Worm (Caenorhabditis elegans) whole organism, young adult: Measurements from ENCODE around the gene tba-9.
A peak's percentile ranks its signal among the peaks of the same experiment; 100 is the strongest.

Source experiments
- B0019.2 ChIP-seq: fragments of 200-800 bp; sonication (Bioruptor generic); conservative IDR thresholded peaks from 2 replicates; pipeline ENCODE4 v1.3.6; 2022; ENCODE audit warnings: missing genetic modification reagents, missing genetic modification characterization, missing compliant biosample characterization
- F23B12.7 ChIP-seq: sonication (generic microtip); optimal IDR thresholded peaks from 2 replicates; lab custom pipeline; 2017; ENCODE audit warnings: missing genetic modification characterization, mild to moderate bottlenecking, missing compliant biosample characterization, antibody characterized with exemption, moderate library complexity; ENCODE audit not compliant: insufficient read depth
- T26A5.8 ChIP-seq: sonication (generic microtip); optimal IDR thresholded peaks from 2 replicates; lab custom pipeline; 2016; ENCODE audit warnings: missing genetic modification characterization, missing compliant biosample characterization
- Y53G8AR.9 ChIP-seq: fragments of 200-800 bp; sonication (Bioruptor generic); conservative IDR thresholded peaks from 2 replicates; pipeline ENCODE4 v1.3.6; 2022; ENCODE audit warnings: missing genetic modification reagents, missing genetic modification characterization, missing compliant biosample characterization
- Y95B8A.8 ChIP-seq: fragments of 200-800 bp; sonication (Bioruptor generic); IDR thresholded peaks from 2 replicates; pipeline ENCODE4 v1.3.6; 2022; ENCODE audit warnings: missing genetic modification reagents, missing genetic modification characterization, missing compliant biosample characterization
- ZK185.1 ChIP-seq: sonication (generic microtip); optimal IDR thresholded peaks from 2 replicates; lab custom pipeline; 2016; ENCODE audit warnings: mild to moderate bottlenecking, missing genetic modification characterization, missing compliant biosample characterization; ENCODE audit not compliant: poor library complexity, severe bottlenecking
- attf-3 ChIP-seq: fragments of 200-800 bp; sonication (Bioruptor generic); conservative IDR thresholded peaks from 2 replicates; pipeline ENCODE4 v1.3.6; 2022; ENCODE audit warnings: missing genetic modification reagents, missing genetic modification characterization, missing compliant biosample characterization
- attf-5 ChIP-seq: fragments of 200-800 bp; sonication (Bioruptor generic); optimal IDR thresholded peaks from 2 replicates; lab custom pipeline; 2018; ENCODE audit warnings: mild to moderate bottlenecking, missing genetic modification characterization, missing compliant biosample characterization
- cebp-1 ChIP-seq, 2 experiments: fragments of 200-800 bp in 1 of 2; sonication (Bioruptor generic) in 1 of 2; sonication (generic microtip) in 1 of 2; IDR thresholded peaks in 1 of 2; optimal IDR thresholded peaks in 1 of 2; 2 replicates each; pipeline versions ENCODE4 v1.3.6 to Lab custom; 2017 to 2022; ENCODE audit warnings: missing compliant biosample characterization in 2 of 2, missing genetic modification characterization in 2 of 2, mild to moderate bottlenecking in 1 of 2, missing genetic modification reagents in 1 of 2, moderate library complexity in 1 of 2
- cebp-2 ChIP-seq: fragments of 200-800 bp; sonication (Bioruptor generic); IDR thresholded peaks from 2 replicates; pipeline ENCODE4 v1.3.6; 2022; ENCODE audit warnings: missing genetic modification characterization, missing compliant biosample characterization
- ceh-27 ChIP-seq: fragments of 200-800 bp; sonication (Bioruptor generic); optimal IDR thresholded peaks from 2 replicates; lab custom pipeline; 2018; ENCODE audit warnings: mild to moderate bottlenecking, missing genetic modification characterization, moderate library complexity, missing compliant biosample characterization
- dox-1 ChIP-seq: fragments of 200-800 bp; sonication (Bioruptor generic); IDR thresholded peaks from 2 replicates; pipeline ENCODE4 v1.3.6; 2022; ENCODE audit warnings: missing genetic modification reagents, missing genetic modification characterization, missing compliant biosample characterization
- hmg-1.2 ChIP-seq: fragments of 200-800 bp; sonication (Bioruptor generic); IDR thresholded peaks from 2 replicates; pipeline ENCODE4 v1.3.6; 2022; ENCODE audit warnings: missing genetic modification reagents, missing genetic modification characterization, missing compliant biosample characterization
- hrde-1 ChIP-seq: sonication (generic microtip); optimal IDR thresholded peaks from 2 replicates; lab custom pipeline; 2016; ENCODE audit warnings: missing genetic modification characterization, mild to moderate bottlenecking, missing compliant biosample characterization, moderate library complexity, missing genotype, missing genetic modification reagents, borderline replicate concordance
- let-526 ChIP-seq: fragments of 200-800 bp; sonication (Bioruptor generic); IDR thresholded peaks from 2 replicates; pipeline ENCODE4 v1.3.6; 2022; ENCODE audit warnings: missing genetic modification reagents, missing genetic modification characterization, missing compliant biosample characterization
- lin-40 ChIP-seq: sonication (generic microtip); optimal IDR thresholded peaks from 2 replicates; lab custom pipeline; 2016; ENCODE audit warnings: missing genetic modification characterization, mild to moderate bottlenecking, missing compliant biosample characterization, missing genotype, missing genetic modification reagents
- lin-54 ChIP-seq: fragments of 200-800 bp; sonication (Bioruptor generic); optimal IDR thresholded peaks from 2 replicates; lab custom pipeline; 2018; ENCODE audit warnings: mild to moderate bottlenecking, missing genetic modification characterization, missing compliant biosample characterization
- madf-10 ChIP-seq: sonication (generic microtip); optimal IDR thresholded peaks from 2 replicates; lab custom pipeline; 2016; ENCODE audit warnings: mild to moderate bottlenecking, missing genetic modification characterization, missing compliant biosample characterization
- madf-3 ChIP-seq: fragments of 200-800 bp; sonication (Bioruptor generic); IDR thresholded peaks from 2 replicates; pipeline ENCODE4 v1.3.6; 2022; ENCODE audit warnings: missing genetic modification reagents, missing genetic modification characterization, missing compliant biosample characterization
- mel-28 ChIP-seq: sonication (generic microtip); optimal IDR thresholded peaks from 2 replicates; lab custom pipeline; 2016; ENCODE audit warnings: borderline replicate concordance, mild to moderate bottlenecking, missing genetic modification characterization, missing compliant biosample characterization
- nfyb-1 ChIP-seq: fragments of 200-800 bp; sonication (Bioruptor generic); IDR thresholded peaks from 2 replicates; pipeline ENCODE4 v1.3.6; 2022; ENCODE audit warnings: missing genetic modification reagents, missing genetic modification characterization, missing compliant biosample characterization
- nhr-80 ChIP-seq: sonication (generic microtip); optimal IDR thresholded peaks from 2 replicates; lab custom pipeline; 2016; ENCODE audit warnings: missing genetic modification characterization, missing compliant biosample characterization
- pha-4 ChIP-seq: fragments of 150-350 bp; sonication (generic microtip); optimal IDR thresholded peaks from 2 replicates; lab custom pipeline; 2014; ENCODE audit warnings: missing biosample characterization, missing genetic modification reagents, missing genetic modification characterization
- somi-1 ChIP-seq: fragments of 200-800 bp; sonication (Bioruptor generic); optimal IDR thresholded peaks from 2 replicates; lab custom pipeline; 2018; ENCODE audit warnings: mild to moderate bottlenecking, missing genetic modification characterization, missing compliant biosample characterization
- sptf-2 ChIP-seq: fragments of 200-800 bp; sonication (Bioruptor generic); optimal IDR thresholded peaks from 2 replicates; lab custom pipeline; 2018; ENCODE audit warnings: mild to moderate bottlenecking, missing genetic modification characterization, missing compliant biosample characterization
- tbp1 ChIP-seq: fragments of 200-800 bp; sonication (Bioruptor generic); optimal IDR thresholded peaks from 2 replicates; lab custom pipeline; 2018; ENCODE audit warnings: mild to moderate bottlenecking, missing genetic modification characterization, missing compliant biosample characterization
- tlf-1 ChIP-seq: fragments of 200-800 bp; sonication (Bioruptor generic); optimal IDR thresholded peaks from 2 replicates; lab custom pipeline; 2018; ENCODE audit warnings: mild to moderate bottlenecking, missing genetic modification characterization, missing compliant biosample characterization
- zfh-2 ChIP-seq: fragments of 200-800 bp; sonication (Bioruptor generic); conservative IDR thresholded peaks from 2 replicates; pipeline ENCODE4 v1.3.6; 2022; ENCODE audit warnings: missing genetic modification reagents, missing genetic modification characterization, missing compliant biosample characterization
- ztf-22 ChIP-seq: fragments of 200-800 bp; sonication (Bioruptor generic); optimal IDR thresholded peaks from 2 replicates; lab custom pipeline; 2018; ENCODE audit warnings: mild to moderate bottlenecking, missing genetic modification characterization, moderate library complexity, missing compliant biosample characterization
- ztf-25 ChIP-seq: fragments of 200-800 bp; sonication (Bioruptor generic); IDR thresholded peaks from 2 replicates; pipeline ENCODE4 v1.3.6; 2022; ENCODE audit warnings: missing genetic modification reagents, missing genetic modification characterization, missing compliant biosample characterization

The tba-9 gene

DNA sequence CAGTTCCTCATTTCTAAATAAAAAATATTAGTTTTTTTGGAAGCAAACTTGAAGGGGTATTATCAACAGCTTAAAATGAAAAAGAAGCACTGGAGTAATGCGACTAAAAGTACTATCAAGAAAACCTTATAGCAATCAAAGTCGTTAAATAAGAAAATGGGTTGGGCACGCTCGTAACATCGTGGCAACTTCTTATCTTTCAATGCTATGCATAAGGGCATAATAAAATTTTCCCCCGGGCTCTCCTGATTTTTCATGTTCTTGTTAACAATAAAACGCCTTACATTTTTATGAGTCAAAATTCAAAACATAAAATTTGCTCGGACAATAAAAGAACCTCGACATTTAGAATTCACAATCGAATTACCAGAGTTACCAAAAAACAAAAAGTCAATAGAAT is 9.0 kb upstream of the tba-9 start, which contains the start of gene irg-7:
Gene irg-7, minus strand, starts transcription at position 23 of the 400 bp plus-strand sequence.
- TF ChIP-seq nhr-80 (tag; lab: Kevin White, UChicago) (peak; percentile 21), let-526 (GFP tag; lab: Robert Waterston, UW) (no peak)

DNA sequence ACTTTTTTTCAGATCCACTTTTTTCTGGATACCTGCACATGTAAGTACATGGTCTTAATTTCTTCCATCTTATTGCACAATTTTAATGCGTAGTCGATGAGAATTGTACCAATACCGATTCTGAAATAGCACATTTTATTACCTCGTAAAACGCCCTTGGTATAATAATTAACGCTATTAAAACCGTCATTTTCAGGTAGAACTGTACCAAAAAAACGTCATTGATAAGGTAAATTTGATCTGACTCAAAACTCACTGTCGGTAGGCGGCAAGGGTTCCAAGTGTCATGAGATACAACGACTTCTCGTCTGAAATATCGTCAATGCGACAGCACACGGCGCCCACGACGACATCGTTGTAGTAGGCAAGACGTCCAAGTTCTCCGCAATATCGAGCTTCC is 8.2 kb upstream of the tba-9 start:
- TF ChIP-seq Y95B8A.8 (GFP tag; lab: Robert Waterston, UW): no peak
- peak; percentile 18 for TF ChIP-seq nhr-80 (tag; lab: Kevin White, UChicago)
- TF ChIP-seq, all 124 proteins: peak for 1

DNA sequence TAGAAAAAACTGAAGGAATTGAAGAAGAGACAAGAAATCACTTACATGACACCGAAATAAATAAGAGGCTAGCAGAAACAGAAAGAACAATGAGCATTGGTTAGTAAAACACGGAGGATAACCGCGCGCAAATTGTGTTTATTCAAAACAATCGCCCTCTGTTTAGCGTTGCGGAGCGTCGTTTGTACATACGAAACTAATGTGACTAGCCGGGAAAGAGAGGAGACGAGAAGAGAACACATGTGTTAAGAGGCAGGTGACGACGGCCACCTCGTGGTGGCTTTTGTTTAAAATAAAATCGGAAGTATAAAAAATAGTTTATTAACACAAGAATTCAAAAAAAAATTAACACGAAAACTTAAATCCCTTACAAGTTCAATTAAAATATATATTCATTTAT is 6.8 kb upstream of the tba-9 start, which contains the start of gene F40F4.7:
Gene F40F4.7, minus strand, starts transcription at position 122 of the 400 bp plus-strand sequence.
- no peak for TF ChIP-seq ZK185.1 (tag; lab: Kevin White, UChicago)
- TF ChIP-seq pha-4 (tag; lab: Kevin White, UChicago): peak; percentile 5
- TF ChIP-seq tbp1 (GFP tag; lab: Kevin White, UChicago): peak; percentile 3
- no peak for TF ChIP-seq cebp-1 (GFP tag; IDR thresholded peaks at IDR 0.05; lab: Robert Waterston, UW)
- peak; percentile 61 for TF ChIP-seq cebp-1 (tag; optimal IDR thresholded peaks at IDR 0.05; lab: Kevin White, UChicago)
- TF ChIP-seq hmg-1.2 (GFP tag; lab: Robert Waterston, UW): 0 out of 2 replicates have a peak, but pooled peaks have one; percentile 7
- TF ChIP-seq ceh-27: peak; percentile 32
- TF ChIP-seq lin-54 (GFP tag; lab: Kevin White, UChicago): peak; percentile 3
- 0 out of 2 replicates have a peak, but pooled peaks have one; percentile 39 for TF ChIP-seq Y53G8AR.9 (GFP tag; lab: Robert Waterston, UW)
- 0 out of 2 replicates have a peak, but pooled peaks have one; percentile 12 for TF ChIP-seq dox-1 (GFP tag; lab: Robert Waterston, UW)
- peak; percentile 69 for TF ChIP-seq nhr-80 (tag; lab: Kevin White, UChicago)
- TF ChIP-seq nfyb-1: peak; percentile 60; the same call in 1 of the 2 replicates
- TF ChIP-seq T26A5.8 (tag; lab: Kevin White, UChicago): no peak
- TF ChIP-seq tlf-1 (GFP tag; lab: Kevin White, UChicago): no peak
- TF ChIP-seq cebp-2 (GFP tag; lab: Robert Waterston, UW): no peak
- TF ChIP-seq madf-10 (tag; lab: Kevin White, UChicago): peak; percentile 3
- peak; percentile 91 for TF ChIP-seq attf-3 (GFP tag; lab: Robert Waterston, UW)
- TF ChIP-seq F23B12.7 (tag; lab: Kevin White, UChicago): peak; percentile 45
- TF ChIP-seq sptf-2: no peak
- TF ChIP-seq attf-5: peak; percentile 43
- peak; percentile 53 for TF ChIP-seq lin-40 (tag; lab: Kevin White, UChicago)
- TF ChIP-seq somi-1 (GFP tag; lab: Kevin White, UChicago): peak; percentile 27
- TF ChIP-seq, all 124 proteins: peak for 16

ce11 chrX:3247768-3248167 is 4.8 kb upstream of the tba-9 start:
- TF ChIP-seq tlf-1 (GFP tag; lab: Kevin White, UChicago): no peak
- no peak for TF ChIP-seq hrde-1
- no peak for TF ChIP-seq ztf-22 (GFP tag; lab: Kevin White, UChicago)
- no peak for TF ChIP-seq ztf-25
- TF ChIP-seq zfh-2: peak; percentile 67
- TF ChIP-seq lin-54 (GFP tag; lab: Kevin White, UChicago): no peak

DNA sequence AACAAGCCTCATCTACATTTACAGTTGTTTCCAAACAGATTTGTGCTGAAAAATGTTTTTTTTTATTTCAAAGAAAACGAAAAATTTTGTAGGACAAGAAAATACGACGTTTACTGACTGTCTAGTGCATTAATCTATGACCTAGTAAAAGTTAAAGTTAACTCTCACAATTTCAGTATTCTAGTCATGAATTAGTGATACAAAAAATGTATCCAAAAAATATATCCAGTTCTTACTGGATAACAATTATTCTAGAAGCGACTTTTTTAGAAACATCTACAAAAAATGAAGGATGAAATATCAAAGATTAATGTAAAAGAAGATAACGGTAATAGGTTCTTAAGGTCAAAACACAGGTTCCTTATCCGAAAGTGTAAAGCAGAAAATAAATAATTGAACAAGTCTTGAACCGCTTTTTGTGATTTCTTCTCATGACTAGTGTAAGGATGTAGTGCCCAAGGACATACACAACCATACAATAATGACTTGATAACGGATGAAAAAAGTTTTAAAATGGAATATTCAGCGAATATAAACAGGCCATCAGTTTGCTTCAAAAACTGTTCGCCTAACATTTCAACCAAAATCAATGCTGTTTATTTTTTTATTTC is 2.0 kb upstream of the tba-9 start, which contains the start of gene pqn-37:
Gene pqn-37, minus strand, starts transcription at position 51 of the 611 bp plus-strand sequence.
- TF ChIP-seq madf-3 (GFP tag; lab: Robert Waterston, UW) (no peak), B0019.2 (GFP tag; lab: Robert Waterston, UW) (no peak), somi-1 (GFP tag; lab: Kevin White, UChicago) (no peak), mel-28 (tag; lab: Kevin White, UChicago) (no peak)
